Fruit fly (Drosophila melanogaster) whole organism, prepupa: Measurements from ENCODE around the gene rempA.

Experiments
- CG10631 ChIP-seq: fragments of 200-800 bp; sonication (Bioruptor generic); optimal IDR thresholded peaks from 2 replicates; lab custom pipeline; 2016; ENCODE audit warnings: missing biosample characterization, missing genetic modification characterization
- CG10669 ChIP-seq: fragments of 200-800 bp; sonication (Bioruptor generic); optimal IDR thresholded peaks from 3 replicates; lab custom pipeline; 2018; ENCODE audit warnings: missing biosample characterization, mild to moderate bottlenecking, missing genetic modification characterization, moderate library complexity
- CG11902 ChIP-seq: fragments of 200-800 bp; sonication (Bioruptor generic); optimal IDR thresholded peaks from 3 replicates; lab custom pipeline; 2016; ENCODE audit warnings: missing biosample characterization, missing genetic modification characterization
- CG6276 ChIP-seq: fragments of 200-800 bp; sonication (Bioruptor generic); optimal IDR thresholded peaks from 2 replicates; lab custom pipeline; 2017; ENCODE audit warnings: missing biosample characterization, mild to moderate bottlenecking, missing genetic modification characterization
- CG8119 ChIP-seq: fragments of 200-800 bp; sonication (Bioruptor generic); IDR thresholded peaks from 3 replicates; pipeline ENCODE4 v1.3.6; 2022; ENCODE audit warnings: missing biosample characterization, missing genetic modification characterization
- Ets96B ChIP-seq: fragments of 200-800 bp; optimal IDR thresholded peaks from 2 replicates; lab custom pipeline; 2019; ENCODE audit warnings: missing biosample characterization, mild to moderate bottlenecking, missing genetic modification characterization, moderate library complexity
- Gug ChIP-seq: fragments of 200-800 bp; sonication (Bioruptor generic); IDR thresholded peaks from 2 replicates; pipeline ENCODE4 v1.3.6; 2022; ENCODE audit warnings: missing biosample characterization, missing genetic modification characterization
- Lpt ChIP-seq: fragments of 200-800 bp; sonication (Bioruptor generic); optimal IDR thresholded peaks from 3 replicates; lab custom pipeline; 2016; ENCODE audit warnings: missing biosample characterization, missing genetic modification characterization
- Sox102F ChIP-seq: fragments of 200-800 bp; sonication (Bioruptor generic); optimal IDR thresholded peaks from 2 replicates; lab custom pipeline; 2016; ENCODE audit warnings: missing biosample characterization, mild to moderate bottlenecking, missing genetic modification characterization
- cyc ChIP-seq: fragments of 200-800 bp; sonication (Bioruptor generic); optimal IDR thresholded peaks from 3 replicates; lab custom pipeline; 2016; ENCODE audit warnings: missing biosample characterization, missing genetic modification characterization
- fd59A ChIP-seq: fragments of 200-800 bp; sonication (Bioruptor generic); optimal IDR thresholded peaks from 2 replicates; lab custom pipeline; 2017; ENCODE audit warnings: missing biosample characterization, mild to moderate bottlenecking, missing genetic modification characterization, missing genetic modification reagents

dm6 chr2L:525547-526180, 34.4 kb downstream of the rempA start:
- TF ChIP-seq CG10669 (GFP tag; lab: Kevin White, UChicago): no peak
- no peak for TF ChIP-seq CG11902 (GFP tag; lab: Kevin White, UChicago)
- no peak for TF ChIP-seq Ets96B (tag; lab: Kevin White, UChicago)
- no peak for TF ChIP-seq Gug (GFP tag; lab: Robert Waterston, UW)
- no peak for TF ChIP-seq CG6276 (GFP tag; lab: Kevin White, UChicago)
- no peak for TF ChIP-seq CG8119 (GFP tag; lab: Robert Waterston, UW)
- TF ChIP-seq CG10631: no peak
- TF ChIP-seq fd59A (GFP tag; lab: Kevin White, UChicago): no peak
- TF ChIP-seq cyc (GFP tag; lab: Kevin White, UChicago): no peak
- no peak for TF ChIP-seq Lpt
- TF ChIP-seq Sox102F (GFP tag; lab: Kevin White, UChicago): no peak
